Worm (Caenorhabditis elegans) whole organism, L1 larva: Measurements from ENCODE around the gene srx-101.

Experiments
- aly-2 ChIP-seq: fragments of 150-350 bp; optimal IDR thresholded peaks from 2 replicates; lab custom pipeline; 2014; ENCODE audit warnings: missing biosample characterization, missing genetic modification characterization
- ceh-82 ChIP-seq, 3 experiments: fragments of 150-350 bp in 1 of 3; sonication (generic microtip) in 2 of 3; optimal IDR thresholded peaks; 2 replicates each; lab custom pipeline; 2014 to 2017; ENCODE audit warnings: missing biosample characterization in 3 of 3, missing genetic modification characterization in 3 of 3
- elt-2 ChIP-seq: sonication (generic microtip); optimal IDR thresholded peaks from 2 replicates; lab custom pipeline; 2016; ENCODE audit warnings: missing genetic modification characterization, mild to moderate bottlenecking, inconsistent platforms, missing compliant biosample characterization, missing genetic modification reagents
- ets-5 ChIP-seq: fragments of 200-800 bp; sonication (Bioruptor generic); IDR thresholded peaks from 2 replicates; pipeline ENCODE4 v1.3.6; 2022; ENCODE audit warnings: missing genetic modification characterization, missing compliant biosample characterization
- fkh-10 ChIP-seq: sonication (generic microtip); optimal IDR thresholded peaks from 2 replicates; lab custom pipeline; 2017; ENCODE audit warnings: missing biosample characterization, missing genetic modification reagents, missing genetic modification characterization
- lsy-2 ChIP-seq, 2 experiments: fragments of 150-350 bp; optimal IDR thresholded peaks; 2 replicates each; lab custom pipeline; 2014; ENCODE audit warnings: missing biosample characterization in 2 of 2, missing genetic modification characterization in 2 of 2
- mab-9 ChIP-seq: fragments of 200-800 bp; sonication (Bioruptor generic); IDR thresholded peaks from 2 replicates; pipeline ENCODE4 v1.3.6; 2022; ENCODE audit warnings: missing genetic modification reagents, missing genetic modification characterization, missing compliant biosample characterization
- mef-2 ChIP-seq: fragments of 150-350 bp; optimal IDR thresholded peaks from 2 replicates; lab custom pipeline; 2014; ENCODE audit warnings: missing biosample characterization, missing genetic modification characterization
- pqm-1 ChIP-seq: sonication (generic microtip); optimal IDR thresholded peaks from 3 replicates; lab custom pipeline; 2017; ENCODE audit warnings: missing biosample characterization, missing genetic modification characterization
- unc-130 ChIP-seq: fragments of 150-350 bp; optimal IDR thresholded peaks from 2 replicates; lab custom pipeline; 2017; ENCODE audit warnings: missing biosample characterization, missing genetic modification characterization, inconsistent platforms
- zag-1 ChIP-seq: fragments of 150-350 bp; optimal IDR thresholded peaks from 2 replicates; lab custom pipeline; 2014; ENCODE audit warnings: missing biosample characterization, missing genetic modification characterization
- ztf-11 ChIP-seq, 2 experiments: sonication (generic microtip); optimal IDR thresholded peaks; 2 replicates each; lab custom pipeline; 2016 to 2017; ENCODE audit warnings: missing genetic modification characterization in 2 of 2, missing biosample characterization in 1 of 2, missing compliant biosample characterization in 1 of 2

DNA sequence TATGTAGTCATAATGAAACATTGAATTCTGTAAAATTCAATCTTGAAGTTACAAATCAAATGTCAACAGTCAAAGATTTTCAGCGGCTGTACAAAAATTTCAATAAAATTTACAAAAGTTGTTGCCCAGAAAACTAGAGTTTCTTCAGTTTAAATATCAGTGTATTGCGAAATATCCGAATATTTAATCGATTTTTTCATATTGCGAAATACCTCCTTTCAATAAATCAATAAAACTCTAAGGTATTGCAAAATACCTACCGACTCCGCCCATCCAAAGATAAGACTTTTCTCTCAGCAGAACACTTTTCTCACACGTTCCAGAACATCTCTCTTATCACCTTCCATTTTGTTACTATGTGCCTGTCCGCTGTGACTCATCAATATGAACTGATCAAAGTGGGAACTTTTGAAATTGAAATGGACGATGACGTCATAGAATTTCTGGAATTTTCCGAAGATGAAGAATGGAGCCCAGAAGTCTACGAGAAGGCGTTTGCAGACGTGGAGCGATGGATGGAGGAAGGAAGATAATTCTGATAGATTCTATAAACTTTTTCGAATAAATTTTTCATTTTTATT, 6.0 kb downstream of the srx-101 start:
- TF ChIP-seq ztf-11 (tag; optimal IDR thresholded peaks at IDR 0.05; lab: Kevin White, UChicago): no peak
- no peak for TF ChIP-seq ceh-82 (tag; optimal IDR thresholded peaks at IDR 0.05; lab: Kevin White, UChicago)
- no peak for TF ChIP-seq ets-5
- no peak for TF ChIP-seq aly-2 (tag; lab: Kevin White, UChicago)
- TF ChIP-seq elt-2: no peak
- no peak for TF ChIP-seq mab-9 (GFP tag; lab: Robert Waterston, UW)
- no peak for TF ChIP-seq unc-130 (tag; lab: Kevin White, UChicago)
- no peak for TF ChIP-seq mef-2 (tag; lab: Kevin White, UChicago)
- no peak for TF ChIP-seq zag-1
- TF ChIP-seq pqm-1 (tag; lab: Kevin White, UChicago): no peak
- no peak for TF ChIP-seq lsy-2 (tag; optimal IDR thresholded peaks at IDR 0.05; lab: Kevin White, UChicago)
- no peak for TF ChIP-seq fkh-10 (GFP tag; lab: Kevin White, UChicago)
